Worm (Caenorhabditis elegans): Measurements from ENCODE around the gene B0513.90.

B0513.90 gene

DNA sequence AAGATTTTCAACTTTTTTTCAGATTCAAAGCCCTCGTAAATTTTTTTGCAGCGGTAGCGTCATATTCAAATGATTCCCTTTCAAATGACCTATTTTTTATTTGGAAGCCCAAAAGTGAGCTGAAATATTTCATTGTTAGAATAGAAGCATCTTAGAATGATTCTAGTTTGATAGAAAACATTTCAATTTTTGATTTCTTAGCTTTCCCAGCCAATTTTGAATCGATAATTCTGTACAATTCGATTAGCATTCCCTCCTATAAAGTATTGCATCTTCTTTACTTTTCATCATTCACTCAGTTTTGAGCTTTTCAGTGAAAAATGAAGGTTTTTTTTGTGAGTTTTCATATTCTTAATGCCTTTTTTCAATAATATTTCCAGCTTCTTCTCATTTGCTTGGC is at the start of gene B0513.90:
Gene B0513.90, plus strand, starts transcription at position 301 of the 400 bp plus-strand sequence.
- no peak for TF ChIP-seq efl-1 (optimal IDR thresholded peaks at IDR 0.05)
- peak in 1 of 2 experiments; percentile 12 for TF ChIP-seq efl-1 (GFP tag; optimal IDR thresholded peaks at IDR 0.05 in 1 of 2)
- no peak for TF ChIP-seq tbx-2 (tag; optimal IDR thresholded peaks at IDR 0.05)
- no peak for TF ChIP-seq xbp-1 (tag; optimal IDR thresholded peaks at IDR 0.05)

DNA sequence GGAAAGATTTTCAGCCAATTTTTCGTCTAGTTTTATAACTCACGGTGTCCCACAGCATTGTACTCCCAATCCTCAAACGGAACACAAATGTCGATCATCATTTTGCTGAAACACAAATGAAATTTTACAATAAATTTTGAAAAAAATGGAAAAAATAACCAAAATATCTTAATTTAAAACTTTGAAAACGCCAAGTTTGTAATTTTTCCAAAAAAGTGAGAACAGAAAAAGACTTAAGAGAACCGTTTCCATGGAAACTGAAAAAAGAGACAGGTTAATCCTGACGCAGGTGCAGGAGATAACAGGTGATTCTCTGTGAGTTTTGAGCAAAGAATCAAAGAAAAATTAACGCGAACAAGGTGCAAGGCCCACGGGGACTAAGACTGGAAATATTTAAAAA is 46.0 kb upstream of the B0513.90 start, which contains the start of gene Y45F10D.15:
Gene Y45F10D.15, minus strand, starts transcription at position 101 of the 400 bp plus-strand sequence.
- TF ChIP-seq mab-9 (GFP tag; IDR thresholded peaks at IDR 0.05), result no peak
- no peak for TF ChIP-seq snpc-4 (tag; optimal IDR thresholded peaks at IDR 0.05)
- TF ChIP-seq fkh-8 (tag; optimal IDR thresholded peaks at IDR 0.05), result no peak
- no peak for TF ChIP-seq hpl-2 (GFP tag; optimal IDR thresholded peaks at IDR 0.05)
- TF ChIP-seq unc-98 (GFP tag; IDR thresholded peaks at IDR 0.05), result no peak
- TF ChIP-seq pqm-1 (tag; optimal IDR thresholded peaks at IDR 0.05), result no peak
- no peak for TF ChIP-seq egl-27 (tag; optimal IDR thresholded peaks at IDR 0.05)
- TF ChIP-seq nhr-71 (tag; optimal IDR thresholded peaks at IDR 0.05), result no peak

DNA sequence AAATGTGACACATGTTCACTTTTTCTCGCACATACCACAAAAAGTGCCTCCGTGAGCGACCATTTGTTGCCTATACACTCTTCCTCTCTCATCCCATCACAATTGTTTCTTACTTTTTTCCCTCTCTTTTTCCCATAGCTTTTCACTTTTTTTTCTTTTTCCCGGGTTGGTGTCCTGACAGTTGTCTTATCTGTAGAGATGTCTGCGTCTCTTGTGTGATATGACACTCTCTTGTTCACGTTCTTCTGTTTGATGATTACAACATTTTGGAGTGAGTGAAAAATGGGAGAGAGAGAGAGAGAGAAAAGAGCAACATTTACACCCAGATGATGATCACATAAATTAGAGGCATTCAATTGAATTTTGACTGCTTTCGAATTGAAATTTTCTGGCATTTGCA is 40.5 kb upstream of the B0513.90 start:
- TF ChIP-seq nhr-90 (tag; optimal IDR thresholded peaks at IDR 0.05; ENCODE audit: poor library complexity), result no peak
- TF ChIP-seq swsn-7 (tag; optimal IDR thresholded peaks at IDR 0.05), result peak; percentile 47
- no peak for TF ChIP-seq F16B12.6 (tag; optimal IDR thresholded peaks at IDR 0.05)
- no peak for TF ChIP-seq nhr-28 (tag; optimal IDR thresholded peaks at IDR 0.05)
- no peak for TF ChIP-seq nhr-77 (tag; optimal IDR thresholded peaks at IDR 0.05)
- peak; percentile 65 for TF ChIP-seq nhr-19 (GFP tag; conservative IDR thresholded peaks at IDR 0.05)
- no peak for TF ChIP-seq dsc-1 (tag; optimal IDR thresholded peaks at IDR 0.05)
- no peak for TF ChIP-seq fos-1 (tag; optimal IDR thresholded peaks at IDR 0.05)
- no peak for TF ChIP-seq Y116A8C.19 (tag; optimal IDR thresholded peaks at IDR 0.05; ENCODE audit: borderline replicate concordance)
- peak; percentile 87 for TF ChIP-seq rnt-1 (tag; optimal IDR thresholded peaks at IDR 0.05)
- TF ChIP-seq vab-15 (tag; optimal IDR thresholded peaks at IDR 0.05), result no peak
- TF ChIP-seq ztf-4 (tag; optimal IDR thresholded peaks at IDR 0.05), result peak; percentile 24
- TF ChIP-seq ceh-8 (GFP tag; optimal IDR thresholded peaks at IDR 0.05), result no peak
- no peak for TF ChIP-seq hlh-4 (tag; optimal IDR thresholded peaks at IDR 0.05)
- TF ChIP-seq lin-15B (tag; optimal IDR thresholded peaks at IDR 0.05), result no peak
- no peak for TF ChIP-seq nhr-76 (tag; optimal IDR thresholded peaks at IDR 0.05)
- no peak for TF ChIP-seq nhr-84 (tag; optimal IDR thresholded peaks at IDR 0.05)
- TF ChIP-seq irx-1 (tag; optimal IDR thresholded peaks at IDR 0.05), result no peak
- no peak for TF ChIP-seq hpl-2 (GFP tag; optimal IDR thresholded peaks at IDR 0.05)
- peak; percentile 72 for TF ChIP-seq snu-23 (GFP tag; optimal IDR thresholded peaks at IDR 0.05)
- TF ChIP-seq elt-2 (tag; optimal IDR thresholded peaks at IDR 0.05), result peak; percentile 69
- no peak for TF ChIP-seq unc-62 (GFP tag; optimal IDR thresholded peaks at IDR 0.05)
- TF ChIP-seq skn-1 (tag; optimal IDR thresholded peaks at IDR 0.05), result peak; percentile 9
- TF ChIP-seq nhr-237 (tag; optimal IDR thresholded peaks at IDR 0.05), result no peak
- TF ChIP-seq isw-1 (GFP tag; IDR thresholded peaks at IDR 0.05), result no peak
- TF ChIP-seq unc-30 (tag; optimal IDR thresholded peaks at IDR 0.05), result no peak
- TF ChIP-seq C16A3.4 (tag; optimal IDR thresholded peaks at IDR 0.05), result peak; percentile 48
- TF ChIP-seq sox-4 (tag; optimal IDR thresholded peaks at IDR 0.05), result no peak
- TF ChIP-seq tbx-2 (tag; optimal IDR thresholded peaks at IDR 0.05), result peak; percentile 23
- no peak for TF ChIP-seq tlp-1 (tag; optimal IDR thresholded peaks at IDR 0.05)
- TF ChIP-seq xbp-1 (tag; optimal IDR thresholded peaks at IDR 0.05), result no peak
- TF ChIP-seq snpc-4 (tag; optimal IDR thresholded peaks at IDR 0.05), result no peak
- no peak for TF ChIP-seq ama-1 (optimal IDR thresholded peaks at IDR 0.05)
- no peak for TF ChIP-seq jun-1 (tag; optimal IDR thresholded peaks at IDR 0.05)
- TF ChIP-seq efl-3 (GFP tag; optimal IDR thresholded peaks at IDR 0.05), result no peak
- TF ChIP-seq C34B4.2 (tag; optimal IDR thresholded peaks at IDR 0.05), result no peak
- peak; percentile 76 for TF ChIP-seq pag-3 (tag; optimal IDR thresholded peaks at IDR 0.05; ENCODE audit: borderline replicate concordance, insufficient read depth)
- no peak for TF ChIP-seq ceh-63 (GFP tag; optimal IDR thresholded peaks at IDR 0.05)
- TF ChIP-seq ces-1 (GFP tag; optimal IDR thresholded peaks at IDR 0.05), result no peak
- peak; percentile 18 for TF ChIP-seq unc-130 (tag; optimal IDR thresholded peaks at IDR 0.05)
- no peak for TF ChIP-seq hlh-17 (GFP tag; optimal IDR thresholded peaks at IDR 0.05; ENCODE audit: borderline replicate concordance)
- TF ChIP-seq mef-2 (tag; optimal IDR thresholded peaks at IDR 0.05), result no peak
- no peak for TF ChIP-seq ets-5 (GFP tag; IDR thresholded peaks at IDR 0.05)

Measured in whole organism, L1 larva.